Worm (Caenorhabditis elegans): ENCODE results near the gene srbc-42.

DNA sequence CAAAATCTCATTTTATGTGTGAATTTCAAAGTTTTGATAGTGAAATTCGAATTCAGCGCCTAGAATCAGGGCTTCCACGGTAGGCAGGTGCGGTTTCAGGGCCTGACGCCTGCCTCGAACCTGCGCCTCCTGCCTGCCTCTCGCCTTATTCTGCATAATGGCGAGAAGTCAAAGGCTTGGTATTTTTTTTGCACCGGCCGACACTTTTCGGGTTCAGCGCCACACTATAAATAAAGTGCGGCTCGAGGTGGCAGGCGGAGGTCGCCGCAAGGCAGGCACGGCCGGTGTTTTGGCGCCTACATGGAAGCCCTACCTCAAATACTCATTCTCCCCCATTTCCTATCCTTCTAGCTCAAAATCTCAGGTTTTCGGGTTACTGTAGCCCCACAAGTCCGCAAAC, 9.4 kb upstream of the srbc-42 start:
- no peak for TF ChIP-seq him-1 (tag; optimal IDR thresholded peaks at IDR 0.05)
- TF ChIP-seq W03F9.2 (tag; optimal IDR thresholded peaks at IDR 0.05): no peak
- no peak for TF ChIP-seq dao-5 (tag; optimal IDR thresholded peaks at IDR 0.05)
